Fruit fly (Drosophila melanogaster) whole organism, embryonic: ENCODE measurements around the gene Pp4-19C.
A peak's percentile ranks its signal among the peaks of the same experiment; 100 is the strongest.

Experiments
- CG10267 ChIP-seq: fragments of 200-800 bp; sonication (Bioruptor generic); optimal IDR thresholded peaks from 2 replicates; lab custom pipeline; 2018; ENCODE audit warnings: missing biosample characterization, mild to moderate bottlenecking, missing genetic modification characterization, moderate library complexity
- CG11560 ChIP-seq: fragments of 200-800 bp; sonication (Bioruptor generic); IDR thresholded peaks from 3 replicates; pipeline ENCODE4 v1.3.6; 2022; ENCODE audit warnings: missing biosample characterization, missing genetic modification characterization
- CG13287 ChIP-seq: fragments of 200-800 bp; sonication (Bioruptor generic); IDR thresholded peaks from 2 replicates; pipeline ENCODE4 v1.3.6; 2022; ENCODE audit warnings: missing biosample characterization, missing genetic modification characterization; ENCODE audit not compliant: partially characterized antibody
- CG14860 ChIP-seq: fragments of 200-800 bp; sonication (Bioruptor generic); IDR thresholded peaks from 3 replicates; pipeline ENCODE4 v1.3.6; 2022; ENCODE audit warnings: missing biosample characterization, missing genetic modification characterization; ENCODE audit not compliant: partially characterized antibody
- CG15601 ChIP-seq: fragments of 200-800 bp; sonication (Bioruptor generic); optimal IDR thresholded peaks from 3 replicates; lab custom pipeline; 2019; ENCODE audit warnings: missing biosample characterization, mild to moderate bottlenecking, missing genetic modification characterization, moderate library complexity
- CG17829 ChIP-seq: fragments of 200-800 bp; optimal IDR thresholded peaks from 2 replicates; lab custom pipeline; 2019; ENCODE audit warnings: missing biosample characterization, mild to moderate bottlenecking, missing genetic modification characterization, moderate library complexity
- CG1792 ChIP-seq: fragments of 200-800 bp; sonication (Bioruptor generic); optimal IDR thresholded peaks from 2 replicates; lab custom pipeline; 2016; ENCODE audit warnings: missing biosample characterization, missing genetic modification characterization
- CG18599 ChIP-seq: fragments of 200-800 bp; sonication (Bioruptor generic); optimal IDR thresholded peaks from 3 replicates; lab custom pipeline; 2017; ENCODE audit warnings: missing biosample characterization, missing genetic modification characterization, mild to moderate bottlenecking, moderate library complexity, missing genetic modification reagents
- CG2712 ChIP-seq: fragments of 200-800 bp; optimal IDR thresholded peaks from 3 replicates; lab custom pipeline; 2019; ENCODE audit warnings: missing biosample characterization, mild to moderate bottlenecking, missing genetic modification characterization, moderate library complexity
- CG42726 ChIP-seq: fragments of 200-800 bp; sonication (Bioruptor generic); IDR thresholded peaks from 2 replicates; pipeline ENCODE4 v1.3.6; 2022; ENCODE audit warnings: missing biosample characterization, missing genetic modification characterization; ENCODE audit not compliant: partially characterized antibody
- CG4424 ChIP-seq: fragments of 200-800 bp; sonication (Bioruptor generic); optimal IDR thresholded peaks from 3 replicates; lab custom pipeline; 2016; ENCODE audit warnings: missing biosample characterization, missing genetic modification characterization
- CG6254 ChIP-seq: fragments of 200-800 bp; sonication (Bioruptor generic); optimal IDR thresholded peaks from 3 replicates; lab custom pipeline; 2017; ENCODE audit warnings: mild to moderate bottlenecking, missing biosample characterization, missing genetic modification reagents, missing genetic modification characterization
- CG7357 ChIP-seq: fragments of 200-800 bp; sonication (Bioruptor generic); IDR thresholded peaks from 3 replicates; pipeline ENCODE4 v1.3.6; 2022; ENCODE audit warnings: missing biosample characterization, missing genetic modification characterization
- CG7556 ChIP-seq: fragments of 200-800 bp; sonication (Bioruptor generic); optimal IDR thresholded peaks from 2 replicates; lab custom pipeline; 2017; ENCODE audit warnings: missing biosample characterization, mild to moderate bottlenecking, missing genetic modification characterization
- ERR ChIP-seq: fragments of 200-800 bp; sonication (Bioruptor generic); optimal IDR thresholded peaks from 2 replicates; lab custom pipeline; 2016; ENCODE audit warnings: missing biosample characterization, missing genetic modification characterization
- GATAe ChIP-seq: fragments of 200-800 bp; sonication (Bioruptor generic); conservative IDR thresholded peaks from 2 replicates; pipeline ENCODE4 v1.3.6; 2022; ENCODE audit warnings: missing biosample characterization, missing genetic modification characterization
- Gug ChIP-seq: fragments of 200-800 bp; sonication (Bioruptor generic); IDR thresholded peaks from 4 replicates; pipeline ENCODE4 v1.3.6; 2022; ENCODE audit warnings: missing biosample characterization, missing genetic modification characterization
- HLH4C ChIP-seq: fragments of 200-800 bp; sonication (Bioruptor generic); IDR thresholded peaks from 3 replicates; pipeline ENCODE4 v1.3.6; 2022; ENCODE audit warnings: missing biosample characterization, missing genetic modification characterization; ENCODE audit not compliant: partially characterized antibody
- Hsf ChIP-seq: fragments of 200-800 bp; sonication (Bioruptor generic); optimal IDR thresholded peaks from 3 replicates; lab custom pipeline; 2016; ENCODE audit warnings: missing biosample characterization, missing genetic modification characterization
- MESR4 ChIP-seq: fragments of 200-800 bp; sonication (Bioruptor generic); optimal IDR thresholded peaks from 2 replicates; lab custom pipeline; 2018; ENCODE audit warnings: missing biosample characterization, mild to moderate bottlenecking, missing genetic modification characterization, moderate library complexity
- Myb ChIP-seq: fragments of 200-800 bp; sonication (Bioruptor generic); optimal IDR thresholded peaks from 2 replicates; lab custom pipeline; 2016; ENCODE audit warnings: missing biosample characterization, missing genetic modification characterization
- Xrp1 ChIP-seq: fragments of 200-800 bp; sonication (Bioruptor generic); IDR thresholded peaks from 2 replicates; pipeline ENCODE4 v1.3.6; 2022; ENCODE audit warnings: missing biosample characterization, missing genetic modification characterization
- YL-1 ChIP-seq: fragments of 200-800 bp; sonication (Bioruptor generic); optimal IDR thresholded peaks from 3 replicates; lab custom pipeline; 2017; ENCODE audit warnings: missing biosample characterization, mild to moderate bottlenecking, missing genetic modification characterization
- aop ChIP-seq: fragments of 200-800 bp; sonication (Bioruptor generic); IDR thresholded peaks from 2 replicates; pipeline ENCODE4 v1.3.6; 2022; ENCODE audit warnings: missing biosample characterization, missing genetic modification characterization
- ap ChIP-seq: fragments of 200-800 bp; sonication (Bioruptor generic); IDR thresholded peaks from 2 replicates; pipeline ENCODE4 v1.3.6; 2022; ENCODE audit warnings: missing biosample characterization, missing genetic modification characterization
- cg ChIP-seq: fragments of 200-800 bp; sonication (Bioruptor generic); optimal IDR thresholded peaks from 3 replicates; lab custom pipeline; 2019; ENCODE audit warnings: missing biosample characterization, mild to moderate bottlenecking, missing genetic modification characterization, moderate library complexity
- chinmo ChIP-seq: fragments of 200-800 bp; sonication (Bioruptor generic); IDR thresholded peaks from 4 replicates; pipeline ENCODE4 v1.3.6; 2022; ENCODE audit warnings: missing biosample characterization, missing genetic modification characterization; ENCODE audit not compliant: partially characterized antibody
- ci ChIP-seq: fragments of 200-800 bp; sonication (Bioruptor generic); IDR thresholded peaks from 3 replicates; pipeline ENCODE4 v1.3.6; 2022; ENCODE audit warnings: missing biosample characterization, missing genetic modification characterization
- crp ChIP-seq, 2 experiments: fragments of 200-800 bp; sonication (Bioruptor generic); optimal IDR thresholded peaks; 2 replicates in 1 of 2; 3 replicates in 1 of 2; lab custom pipeline; 2017; ENCODE audit warnings: missing biosample characterization in 2 of 2, missing genetic modification characterization in 2 of 2, mild to moderate bottlenecking in 1 of 2, moderate library complexity in 1 of 2
- ems ChIP-seq: fragments of 200-800 bp; sonication (Bioruptor generic); optimal IDR thresholded peaks from 3 replicates; lab custom pipeline; 2016; ENCODE audit warnings: missing biosample characterization, missing genetic modification characterization
- fd102C ChIP-seq: fragments of 200-800 bp; sonication (Bioruptor generic); optimal IDR thresholded peaks from 2 replicates; lab custom pipeline; 2018; ENCODE audit warnings: missing biosample characterization, mild to moderate bottlenecking, missing genetic modification characterization, moderate library complexity
- gfzf ChIP-seq: fragments of 200-800 bp; sonication (Bioruptor generic); optimal IDR thresholded peaks from 2 replicates; lab custom pipeline; 2016; ENCODE audit warnings: missing biosample characterization, mild to moderate bottlenecking, missing genetic modification characterization, moderate library complexity
- grau ChIP-seq: fragments of 200-800 bp; optimal IDR thresholded peaks from 3 replicates; lab custom pipeline; 2019; ENCODE audit warnings: missing biosample characterization, mild to moderate bottlenecking, missing genetic modification characterization, moderate library complexity
- kay ChIP-seq: fragments of 200-800 bp; sonication (Bioruptor generic); optimal IDR thresholded peaks from 2 replicates; lab custom pipeline; 2016; ENCODE audit warnings: missing biosample characterization, missing genetic modification characterization
- knrl ChIP-seq: fragments of 200-800 bp; sonication (Bioruptor generic); IDR thresholded peaks from 3 replicates; pipeline ENCODE4 v1.3.6; 2022; ENCODE audit warnings: missing biosample characterization, missing genetic modification characterization; ENCODE audit not compliant: partially characterized antibody
- lmd ChIP-seq: fragments of 200-800 bp; sonication (Bioruptor generic); IDR thresholded peaks from 2 replicates; pipeline ENCODE4 v1.3.6; 2022; ENCODE audit warnings: missing biosample characterization, missing genetic modification characterization
- lola ChIP-seq, 3 experiments: fragments of >200 bp in 2 of 3; fragments of 200-800 bp in 1 of 3; sonication (Bioruptor generic) in 1 of 3; optimal IDR thresholded peaks; 2 replicates each; lab custom pipeline; 2017 to 2019; ENCODE audit warnings: missing biosample characterization in 3 of 3, missing genetic modification characterization in 3 of 3, mild to moderate bottlenecking in 1 of 3, moderate library complexity in 1 of 3
- pb ChIP-seq: fragments of 200-800 bp; sonication (Bioruptor generic); optimal IDR thresholded peaks from 3 replicates; lab custom pipeline; 2016; ENCODE audit warnings: missing biosample characterization, missing genetic modification characterization
- pros ChIP-seq: fragments of 200-800 bp; sonication (Bioruptor generic); optimal IDR thresholded peaks from 3 replicates; lab custom pipeline; 2019; ENCODE audit warnings: missing biosample characterization, mild to moderate bottlenecking, missing genetic modification characterization, moderate library complexity
- ranshi ChIP-seq: fragments of 200-800 bp; sonication (Bioruptor generic); IDR thresholded peaks from 2 replicates; pipeline ENCODE4 v1.3.6; 2022; ENCODE audit warnings: missing biosample characterization, missing genetic modification characterization
- row ChIP-seq: fragments of 200-800 bp; sonication (Bioruptor generic); IDR thresholded peaks from 3 replicates; pipeline ENCODE4 v1.3.6; 2022; ENCODE audit warnings: missing biosample characterization, missing genetic modification characterization
- shn ChIP-seq: fragments of 200-800 bp; sonication (Bioruptor generic); optimal IDR thresholded peaks from 3 replicates; lab custom pipeline; 2016; ENCODE audit warnings: missing biosample characterization, missing genetic modification characterization
- sisA ChIP-seq: fragments of 200-800 bp; sonication (Bioruptor generic); IDR thresholded peaks from 2 replicates; pipeline ENCODE4 v1.3.6; 2022; ENCODE audit warnings: missing biosample characterization, missing genetic modification characterization
- slbo ChIP-seq: fragments of 200-800 bp; sonication (Bioruptor generic); IDR thresholded peaks from 2 replicates; pipeline ENCODE4 v1.3.6; 2022; ENCODE audit warnings: missing biosample characterization, missing genetic modification characterization
- sob ChIP-seq: fragments of 200-800 bp; sonication (Bioruptor generic); IDR thresholded peaks from 2 replicates; pipeline ENCODE4 v1.3.6; 2022; ENCODE audit warnings: missing biosample characterization, missing genetic modification characterization
- sqz ChIP-seq: fragments of 200-800 bp; sonication (Bioruptor generic); optimal IDR thresholded peaks from 3 replicates; lab custom pipeline; 2018; ENCODE audit warnings: missing biosample characterization, mild to moderate bottlenecking, missing genetic modification characterization
- stwl ChIP-seq: fragments of 200-800 bp; sonication (Bioruptor generic); optimal IDR thresholded peaks from 3 replicates; lab custom pipeline; 2018; ENCODE audit warnings: missing biosample characterization, mild to moderate bottlenecking, missing genetic modification characterization, moderate library complexity
- vvl ChIP-seq: fragments of 200-800 bp; sonication (Bioruptor generic); IDR thresholded peaks from 2 replicates; pipeline ENCODE4 v1.3.6; 2022; ENCODE audit warnings: missing biosample characterization, missing genetic modification characterization
- zen2 ChIP-seq: fragments of 200-800 bp; sonication (Bioruptor generic); IDR thresholded peaks from 3 replicates; pipeline ENCODE4 v1.3.6; 2022; ENCODE audit warnings: missing biosample characterization, missing genetic modification characterization; ENCODE audit not compliant: partially characterized antibody

The Pp4-19C gene

DNA sequence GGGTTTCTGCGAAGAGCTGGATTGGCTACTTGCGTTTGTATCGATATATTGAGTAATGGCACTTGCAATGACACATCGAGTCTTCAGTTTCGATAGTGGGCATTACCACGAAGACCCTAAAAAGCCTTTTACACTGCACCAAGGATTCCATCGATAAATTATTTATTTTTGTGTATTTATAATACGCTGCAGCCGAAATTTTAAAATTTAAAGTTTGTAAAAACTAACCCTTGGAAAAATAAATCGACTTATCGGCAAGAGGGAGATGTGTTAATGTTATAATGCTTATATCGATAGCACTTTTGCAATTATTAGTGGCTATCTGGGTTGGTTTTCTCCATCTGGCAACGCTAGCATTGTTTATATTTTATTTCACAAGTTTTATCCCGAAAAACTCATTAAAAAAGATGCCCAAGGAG lies at the start of gene Pp4-19C, which contains the start of gene cactin (continued):
- TF ChIP-seq knrl (GFP tag; lab: Robert Waterston, UW) (peak; percentile 93), pb (GFP tag; lab: Kevin White, UChicago) (no peak), CG15601 (tag; lab: Kevin White, UChicago) (no peak), Gug (GFP tag; lab: Robert Waterston, UW) (peak; percentile 13; the same call in 1 of the 4 replicates), MESR4 (GFP tag; lab: Kevin White, UChicago) (no peak), shn (peak; percentile 1), kay (GFP tag; lab: Kevin White, UChicago) (peak; percentile 71), CG1792 (GFP tag; lab: Kevin White, UChicago) (peak; percentile 28), vvl (GFP tag; lab: Robert Waterston, UW) (0 out of 2 replicates have a peak, but pooled peaks have one; percentile 23), Hsf (GFP tag; lab: Kevin White, UChicago) (peak; percentile 36), aop (GFP tag; lab: Robert Waterston, UW) (no peak), GATAe (GFP tag; lab: Robert Waterston, UW) (no peak), zen2 (GFP tag; lab: Robert Waterston, UW) (peak; percentile 82), Xrp1 (GFP tag; lab: Robert Waterston, UW) (no peak; the same call in 1 of the 2 replicates), HLH4C (GFP tag; lab: Robert Waterston, UW) (peak; percentile 95), cg (GFP tag; lab: Kevin White, UChicago) (peak; percentile 49), CG10267 (tag; lab: Kevin White, UChicago) (peak; percentile 24), CG14860 (GFP tag; lab: Robert Waterston, UW) (peak; percentile 94), stwl (tag; lab: Kevin White, UChicago) (peak; percentile 59), CG17829 (tag; lab: Kevin White, UChicago) (peak; percentile 44), CG11560 (tag; lab: Robert Waterston, UW) (peak; percentile 61; the same call in 2 of the 3 replicates), CG4424 (GFP tag; lab: Kevin White, UChicago) (peak; percentile 14), crp (GFP tag; optimal IDR thresholded peaks at IDR 0.05; lab: Kevin White, UChicago) (peak in 1 of 2 experiments; percentile 51), YL-1 (GFP tag; lab: Kevin White, UChicago) (peak; percentile 79), Myb (GFP tag; lab: Kevin White, UChicago) (peak; percentile 22), CG42726 (GFP tag; lab: Robert Waterston, UW) (peak; percentile 61; the same call in 1 of the 2 replicates), row (GFP tag; lab: Robert Waterston, UW) (peak; percentile 72), sisA (GFP tag; lab: Robert Waterston, UW) (0 out of 2 replicates have a peak, but pooled peaks have one; percentile 25), CG7357 (GFP tag; lab: Robert Waterston, UW) (peak; percentile 57; the same call in 1 of the 3 replicates), gfzf (peak; percentile 17), lmd (GFP tag; lab: Robert Waterston, UW) (peak; percentile 19; the same call in 1 of the 2 replicates), CG2712 (tag; lab: Kevin White, UChicago) (no peak), sob (0 out of 2 replicates have a peak, but pooled peaks have one; percentile 25), CG6254 (no peak), fd102C (no peak), sqz (GFP tag; lab: Kevin White, UChicago) (no peak), ci (GFP tag; lab: Robert Waterston, UW) (no peak), chinmo (GFP tag; lab: Robert Waterston, UW) (peak; percentile 49; the same call in 1 of the 4 replicates), CG7556 (no peak), pros (GFP tag; lab: Kevin White, UChicago) (no peak), ranshi (GFP tag; lab: Robert Waterston, UW) (no peak), ap (GFP tag; lab: Robert Waterston, UW) (no peak), CG13287 (GFP tag; lab: Robert Waterston, UW) (peak; percentile 86), slbo (GFP tag; lab: Robert Waterston, UW) (peak; percentile 55), ems (GFP tag; lab: Kevin White, UChicago) (no peak), lola (GFP tag; optimal IDR thresholded peaks at IDR 0.05; lab: Kevin White, UChicago) (peak in 1 of 3 experiments; percentile 29), grau (peak; percentile 36), ERR (no peak), CG18599 (GFP tag; lab: Kevin White, UChicago) (no peak)
